Fruit fly (Drosophila melanogaster) whole organism, embryonic: ENCODE results near the gene CG10232.

Experiments
- BEAF-32 ChIP-seq: fragments of 200-800 bp; sonication (Bioruptor generic); optimal IDR thresholded peaks from 3 replicates; lab custom pipeline; 2017; ENCODE audit warnings: missing biosample characterization, missing genetic modification characterization, mild to moderate bottlenecking, moderate library complexity, missing genetic modification reagents
- Bgb ChIP-seq: fragments of 200-800 bp; sonication (Bioruptor generic); IDR thresholded peaks from 2 replicates; pipeline ENCODE4 v1.3.6; 2022; ENCODE audit warnings: missing biosample characterization, missing genetic modification characterization; ENCODE audit not compliant: partially characterized antibody
- CG10366 ChIP-seq: fragments of 200-800 bp; sonication (Bioruptor generic); IDR thresholded peaks from 2 replicates; pipeline ENCODE4 v1.3.6; 2022; ENCODE audit warnings: missing biosample characterization, missing genetic modification characterization
- CG11398 ChIP-seq: fragments of 200-800 bp; sonication (Bioruptor generic); optimal IDR thresholded peaks from 2 replicates; lab custom pipeline; 2016; ENCODE audit warnings: missing biosample characterization, missing genetic modification characterization
- CG12391 ChIP-seq: fragments of 200-800 bp; sonication (Bioruptor generic); optimal IDR thresholded peaks from 3 replicates; lab custom pipeline; 2018; ENCODE audit warnings: missing biosample characterization, mild to moderate bottlenecking, missing genetic modification characterization, moderate library complexity
- CG13894 ChIP-seq: fragments of 200-800 bp; sonication (Bioruptor generic); optimal IDR thresholded peaks from 3 replicates; lab custom pipeline; 2018; ENCODE audit warnings: missing biosample characterization, mild to moderate bottlenecking, missing genetic modification characterization, moderate library complexity
- CG14860 ChIP-seq: fragments of 200-800 bp; sonication (Bioruptor generic); IDR thresholded peaks from 3 replicates; pipeline ENCODE4 v1.3.6; 2022; ENCODE audit warnings: missing biosample characterization, missing genetic modification characterization; ENCODE audit not compliant: partially characterized antibody
- CG15269 ChIP-seq: fragments of 200-800 bp; sonication (Bioruptor generic); optimal IDR thresholded peaks from 2 replicates; lab custom pipeline; 2018; ENCODE audit warnings: missing biosample characterization, mild to moderate bottlenecking, missing genetic modification characterization, moderate library complexity
- CG15696 ChIP-seq: fragments of 200-800 bp; sonication (Bioruptor generic); optimal IDR thresholded peaks from 2 replicates; lab custom pipeline; 2019; ENCODE audit warnings: missing biosample characterization, mild to moderate bottlenecking, missing genetic modification characterization, moderate library complexity
- CG1832 ChIP-seq: fragments of 200-800 bp; sonication (Bioruptor generic); optimal IDR thresholded peaks from 2 replicates; lab custom pipeline; 2017; ENCODE audit warnings: missing biosample characterization, mild to moderate bottlenecking, missing genetic modification characterization, inconsistent platforms
- CG2116 ChIP-seq: fragments of 200-800 bp; sonication (Bioruptor generic); optimal IDR thresholded peaks from 3 replicates; lab custom pipeline; 2018; ENCODE audit warnings: missing biosample characterization, mild to moderate bottlenecking, missing genetic modification characterization
- CG2202 ChIP-seq: fragments of 200-800 bp; sonication (Bioruptor generic); optimal IDR thresholded peaks from 2 replicates; lab custom pipeline; 2018; ENCODE audit warnings: missing biosample characterization, mild to moderate bottlenecking, missing genetic modification characterization
- CG3163 ChIP-seq: fragments of 200-800 bp; sonication (Bioruptor generic); optimal IDR thresholded peaks from 3 replicates; lab custom pipeline; 2016; ENCODE audit warnings: missing biosample characterization, missing genetic modification characterization
- CG3726 ChIP-seq: fragments of 200-800 bp; sonication (Bioruptor generic); IDR thresholded peaks from 3 replicates; pipeline ENCODE4, ENCODE4 v1.3.6; 2022; ENCODE audit warnings: missing biosample characterization, missing genetic modification characterization
- CG5245 ChIP-seq: fragments of 200-800 bp; sonication (Bioruptor generic); optimal IDR thresholded peaks from 3 replicates; lab custom pipeline; 2016; ENCODE audit warnings: missing biosample characterization, missing genetic modification characterization
- CG6254 ChIP-seq: fragments of 200-800 bp; sonication (Bioruptor generic); optimal IDR thresholded peaks from 3 replicates; lab custom pipeline; 2017; ENCODE audit warnings: mild to moderate bottlenecking, missing biosample characterization, missing genetic modification reagents, missing genetic modification characterization
- CG7372 ChIP-seq: fragments of 200-800 bp; sonication (Bioruptor generic); IDR thresholded peaks from 2 replicates; pipeline ENCODE4 v1.3.6; 2022; ENCODE audit warnings: missing biosample characterization, missing genetic modification characterization
- CG8281 ChIP-seq: fragments of 200-800 bp; sonication (Bioruptor generic); optimal IDR thresholded peaks from 2 replicates; lab custom pipeline; 2018; ENCODE audit warnings: missing biosample characterization, mild to moderate bottlenecking, missing genetic modification characterization, moderate library complexity
- CG9817 ChIP-seq: fragments of 200-800 bp; sonication (Bioruptor generic); optimal IDR thresholded peaks from 2 replicates; lab custom pipeline; 2018; ENCODE audit warnings: missing biosample characterization, mild to moderate bottlenecking, missing genetic modification characterization, moderate library complexity
- ERR ChIP-seq: fragments of 200-800 bp; sonication (Bioruptor generic); optimal IDR thresholded peaks from 2 replicates; lab custom pipeline; 2016; ENCODE audit warnings: missing biosample characterization, missing genetic modification characterization
- Eip74EF ChIP-seq, 2 experiments: fragments of 200-800 bp in 1 of 2; fragments of >200 bp in 1 of 2; sonication (Bioruptor generic) in 1 of 2; optimal IDR thresholded peaks; 2 replicates each; lab custom pipeline; 2017 to 2019; ENCODE audit warnings: missing biosample characterization in 2 of 2, missing genetic modification characterization in 2 of 2, mild to moderate bottlenecking in 1 of 2, moderate library complexity in 1 of 2
- Hand ChIP-seq: fragments of 200-800 bp; sonication (Bioruptor generic); optimal IDR thresholded peaks from 2 replicates; lab custom pipeline; 2017; ENCODE audit warnings: mild to moderate bottlenecking, missing biosample characterization, missing genetic modification reagents, missing genetic modification characterization
- Hey ChIP-seq: fragments of 200-800 bp; sonication (Bioruptor generic); optimal IDR thresholded peaks from 3 replicates; lab custom pipeline; 2018; ENCODE audit warnings: missing biosample characterization, mild to moderate bottlenecking, missing genetic modification characterization
- Meics ChIP-seq: fragments of 200-800 bp; sonication (Bioruptor generic); optimal IDR thresholded peaks from 2 replicates; lab custom pipeline; 2017; ENCODE audit warnings: missing biosample characterization, mild to moderate bottlenecking, missing genetic modification characterization
- NC2α ChIP-seq: fragments of 200-800 bp; sonication (Bioruptor generic); optimal IDR thresholded peaks from 2 replicates; lab custom pipeline; 2016; ENCODE audit warnings: missing biosample characterization, missing genetic modification characterization
- Oaz ChIP-seq: fragments of 200-800 bp; sonication (Bioruptor generic); IDR thresholded peaks from 2 replicates; pipeline ENCODE4 v1.3.6; 2022; ENCODE audit warnings: missing biosample characterization, missing genetic modification characterization
- Six4 ChIP-seq: fragments of 200-800 bp; sonication (Bioruptor generic); optimal IDR thresholded peaks from 2 replicates; lab custom pipeline; 2016; ENCODE audit warnings: missing biosample characterization, missing genetic modification characterization
- TFAM ChIP-seq: fragments of 200-800 bp; sonication (Bioruptor generic); optimal IDR thresholded peaks from 2 replicates; lab custom pipeline; 2017; ENCODE audit warnings: missing biosample characterization, missing genetic modification characterization, inconsistent platforms
- Xbp1 ChIP-seq: fragments of 200-800 bp; sonication (Bioruptor generic); optimal IDR thresholded peaks from 3 replicates; lab custom pipeline; 2016; ENCODE audit warnings: missing biosample characterization, mild to moderate bottlenecking, missing genetic modification characterization
- ap ChIP-seq: fragments of 200-800 bp; sonication (Bioruptor generic); IDR thresholded peaks from 2 replicates; pipeline ENCODE4 v1.3.6; 2022; ENCODE audit warnings: missing biosample characterization, missing genetic modification characterization
- ato ChIP-seq: fragments of 200-800 bp; sonication (Bioruptor generic); IDR thresholded peaks from 2 replicates; pipeline ENCODE4 v1.3.6; 2022; ENCODE audit warnings: missing biosample characterization, missing genetic modification characterization; ENCODE audit not compliant: partially characterized antibody
- btn ChIP-seq: fragments of 200-800 bp; sonication (Bioruptor generic); optimal IDR thresholded peaks from 2 replicates; lab custom pipeline; 2016; ENCODE audit warnings: missing biosample characterization, missing genetic modification characterization
- ci ChIP-seq: fragments of 200-800 bp; sonication (Bioruptor generic); IDR thresholded peaks from 3 replicates; pipeline ENCODE4 v1.3.6; 2022; ENCODE audit warnings: missing biosample characterization, missing genetic modification characterization
- crc ChIP-seq: fragments of 200-800 bp; sonication (Bioruptor generic); optimal IDR thresholded peaks from 2 replicates; lab custom pipeline; 2016; ENCODE audit warnings: missing biosample characterization, missing genetic modification characterization
- dati ChIP-seq: fragments of 200-800 bp; sonication (Bioruptor generic); IDR thresholded peaks from 2 replicates; pipeline ENCODE4 v1.3.6; 2022; ENCODE audit warnings: missing biosample characterization, missing genetic modification characterization
- esg ChIP-seq: fragments of 200-800 bp; sonication (Bioruptor generic); conservative IDR thresholded peaks from 2 replicates; pipeline ENCODE4 v1.3.6; 2022; ENCODE audit warnings: missing biosample characterization, missing genetic modification characterization
- hb ChIP-seq: fragments of 200-800 bp; sonication (Bioruptor generic); IDR thresholded peaks from 3 replicates; pipeline ENCODE4 v1.3.6; 2022; ENCODE audit warnings: missing biosample characterization, missing genetic modification characterization; ENCODE audit not compliant: partially characterized antibody
- hbn ChIP-seq: fragments of 200-800 bp; sonication (Bioruptor generic); IDR thresholded peaks from 2 replicates; pipeline ENCODE4 v1.3.6; 2022; ENCODE audit warnings: missing biosample characterization, missing genetic modification characterization; ENCODE audit not compliant: partially characterized antibody
- hth ChIP-seq: fragments of >200 bp; optimal IDR thresholded peaks from 2 replicates; lab custom pipeline; 2017; ENCODE audit warnings: inconsistent platforms
- jumu ChIP-seq: fragments of 200-800 bp; sonication (Bioruptor generic); optimal IDR thresholded peaks from 3 replicates; lab custom pipeline; 2016; ENCODE audit warnings: missing biosample characterization, missing genetic modification characterization
- mam ChIP-seq: fragments of 200-800 bp; sonication (Bioruptor generic); optimal IDR thresholded peaks from 3 replicates; lab custom pipeline; 2016; ENCODE audit warnings: missing biosample characterization, missing genetic modification characterization
- onecut ChIP-seq: fragments of 200-800 bp; sonication (Bioruptor generic); IDR thresholded peaks from 2 replicates; pipeline ENCODE4 v1.3.6; 2022; ENCODE audit warnings: missing biosample characterization, missing genetic modification characterization
- schlank ChIP-seq: fragments of 200-800 bp; sonication (Bioruptor generic); optimal IDR thresholded peaks from 2 replicates; lab custom pipeline; 2018; ENCODE audit warnings: missing biosample characterization, mild to moderate bottlenecking, missing genetic modification characterization
- sens ChIP-seq: fragments of 200-800 bp; sonication (Bioruptor generic); peaks from one replicate; lab custom pipeline; 2016; ENCODE audit warnings: missing biosample characterization, missing genetic modification characterization
- stc ChIP-seq: fragments of 200-800 bp; sonication (Bioruptor generic); IDR thresholded peaks from 2 replicates; pipeline ENCODE4 v1.3.6; 2022; ENCODE audit warnings: missing biosample characterization, missing genetic modification characterization
- stwl ChIP-seq: fragments of 200-800 bp; sonication (Bioruptor generic); optimal IDR thresholded peaks from 3 replicates; lab custom pipeline; 2018; ENCODE audit warnings: missing biosample characterization, mild to moderate bottlenecking, missing genetic modification characterization, moderate library complexity
- sug ChIP-seq: fragments of 200-800 bp; optimal IDR thresholded peaks from 2 replicates; lab custom pipeline; 2019; ENCODE audit warnings: missing biosample characterization, mild to moderate bottlenecking, missing genetic modification characterization, moderate library complexity
- toy ChIP-seq: fragments of 200-800 bp; sonication (Bioruptor generic); IDR thresholded peaks from 2 replicates; pipeline ENCODE4 v1.3.6; 2022; ENCODE audit warnings: missing biosample characterization, missing genetic modification characterization
- yki ChIP-seq: fragments of >200 bp; optimal IDR thresholded peaks from 3 replicates; lab custom pipeline; 2018

The CG10232 gene

dm6 chr3R:23669401-23670216, 51.8 kb downstream of the CG10232 start, which contains the start of gene CG31145 (continued):
- TF ChIP-seq CG14860 (GFP tag; lab: Robert Waterston, UW) (no peak), CG5245 (GFP tag; lab: Kevin White, UChicago) (peak; percentile 99), CG3726 (GFP tag; lab: Robert Waterston, UW) (peak; percentile 99), CG2116 (GFP tag; lab: Kevin White, UChicago) (peak; percentile 93), TFAM (peak; percentile 95), Oaz (GFP tag; lab: Robert Waterston, UW) (peak; percentile 99), schlank (peak; percentile 98), hbn (GFP tag; lab: Robert Waterston, UW) (no peak; the same call in 1 of the 2 replicates), jumu (GFP tag; lab: Kevin White, UChicago) (peak; percentile 99), ci (GFP tag; lab: Robert Waterston, UW) (peak; percentile 98), CG2202 (tag; lab: Kevin White, UChicago) (peak; percentile 96), mam (GFP tag; lab: Kevin White, UChicago) (peak; percentile 100), Meics (peak; percentile 100), CG13894 (peak; percentile 98), CG1832 (GFP tag; lab: Kevin White, UChicago) (no peak), sug (tag; lab: Kevin White, UChicago) (peak; percentile 98), CG11398 (peak; percentile 99), CG6254 (GFP tag; lab: Kevin White, UChicago) (peak; percentile 97), CG10366 (peak; percentile 99), NC2α (GFP tag; lab: Kevin White, UChicago) (peak; percentile 99), Hey (tag; lab: Kevin White, UChicago) (peak; percentile 96), CG15269 (tag; lab: Kevin White, UChicago) (peak; percentile 100), CG7372 (GFP tag; lab: Robert Waterston, UW) (peak; percentile 99), esg (GFP tag; lab: Robert Waterston, UW) (peak; percentile 99), toy (GFP tag; lab: Robert Waterston, UW) (peak; percentile 97), onecut (GFP tag; lab: Robert Waterston, UW) (peak; percentile 97), dati (GFP tag; lab: Robert Waterston, UW) (peak; percentile 94), Six4 (GFP tag; lab: Kevin White, UChicago) (peak; percentile 99), BEAF-32 (GFP tag; lab: Kevin White, UChicago) (peak; percentile 41), ato (GFP tag; lab: Robert Waterston, UW) (peak; percentile 64; the same call in 1 of the 2 replicates), CG3163 (peak; percentile 95), CG9817 (tag; lab: Kevin White, UChicago) (peak; percentile 99), hb (GFP tag; lab: Robert Waterston, UW) (peak; percentile 58; the same call in 1 of the 3 replicates), hth (lab: Kevin White, UChicago) (no peak), Hand (GFP tag; lab: Kevin White, UChicago) (peak; percentile 99), Xbp1 (GFP tag; lab: Kevin White, UChicago) (peak; percentile 100), stwl (tag; lab: Kevin White, UChicago) (peak; percentile 31), stc (GFP tag; lab: Robert Waterston, UW) (peak; percentile 99), btn (GFP tag; lab: Kevin White, UChicago) (peak; percentile 99), crc (GFP tag; lab: Kevin White, UChicago) (peak; percentile 99), sens (peak; percentile 100), CG12391 (tag; lab: Kevin White, UChicago) (peak; percentile 100), Eip74EF (GFP tag; optimal IDR thresholded peaks at IDR 0.05; lab: Kevin White, UChicago) (peak in 1 of 2 experiments; percentile 100), CG15696 (peak; percentile 93), yki (lab: Kevin White, UChicago) (no peak), ERR (GFP tag; lab: Kevin White, UChicago) (peak; percentile 99), ap (GFP tag; lab: Robert Waterston, UW) (peak; percentile 98), Bgb (GFP tag; lab: Robert Waterston, UW) (peak; percentile 73), CG8281 (tag; lab: Kevin White, UChicago) (peak; percentile 95)
